Worm (Caenorhabditis elegans) whole organism, early embryonic: ENCODE measurements around the gene ZK377.15.

ENCODE experiments used
- ceh-36 ChIP-seq: sonication (generic microtip); optimal IDR thresholded peaks from 2 replicates; lab custom pipeline; 2016; ENCODE audit warnings: missing genetic modification characterization, inconsistent platforms, missing compliant biosample characterization
- hnd-1 ChIP-seq: sonication (generic microtip); optimal IDR thresholded peaks from 2 replicates; lab custom pipeline; 2016; ENCODE audit warnings: missing genetic modification characterization, missing compliant biosample characterization
- pes-1 ChIP-seq: fragments of 200-800 bp; sonication (Bioruptor generic); IDR thresholded peaks from 2 replicates; pipeline ENCODE4 v1.3.6; 2022; ENCODE audit warnings: missing genetic modification reagents, missing genetic modification characterization, missing compliant biosample characterization

- no peak for TF ChIP-seq hnd-1 (tag; lab: Kevin White, UChicago)
- TF ChIP-seq ceh-36 (tag; lab: Kevin White, UChicago) = no peak
- no peak for TF ChIP-seq pes-1 (GFP tag; lab: Robert Waterston, UW)
Measured at ce11 chrX:3506556-3506955, 40.9 kb upstream of the ZK377.15 start.
